Fruit fly (Drosophila melanogaster): ENCODE results near the gene CG8478.

Gene CG8478

dm6 chr3R:9747272-9747874 lies 16.1 kb upstream of the CG8478 start, which contains the start of gene CG12948 (continued):
- TF ChIP-seq CG32767 (GFP tag; IDR thresholded peaks at IDR 0.05) (no peak), slbo (GFP tag; IDR thresholded peaks at IDR 0.05) (peak; percentile 67), CG31224 (GFP tag; IDR thresholded peaks at IDR 0.05) (no peak), CG10274 (GFP tag; optimal IDR thresholded peaks at IDR 0.05) (no peak), tio (GFP tag; optimal IDR thresholded peaks at IDR 0.05) (no peak), CG11723 (GFP tag; optimal IDR thresholded peaks at IDR 0.05) (no peak), fd96Cb (tag; optimal IDR thresholded peaks at IDR 0.05) (peak; percentile 3), CG7357 (GFP tag; IDR thresholded peaks at IDR 0.05) (no peak), Hr3 (GFP tag; optimal IDR thresholded peaks at IDR 0.05) (peak; percentile 22), CG12104 (GFP tag; optimal IDR thresholded peaks at IDR 0.05) (peak; percentile 4), sim (GFP tag; IDR thresholded peaks at IDR 0.05) (no peak), CG34224 (GFP tag; IDR thresholded peaks at IDR 0.05; ENCODE audit: partially characterized antibody) (peak; percentile 96), seq (GFP tag; IDR thresholded peaks at IDR 0.05) (no peak), cwo (GFP tag; optimal IDR thresholded peaks at IDR 0.05) (no peak), ac (GFP tag; optimal IDR thresholded peaks at IDR 0.05) (no peak), HHEX (GFP tag; optimal IDR thresholded peaks at IDR 0.05) (no peak), Taf1 (GFP tag; IDR thresholded peaks at IDR 0.05) (0 out of 2 replicates have a peak, but pooled peaks have one; percentile 15), CG10565 (GFP tag; optimal IDR thresholded peaks at IDR 0.05) (no peak), dysf (GFP tag; IDR thresholded peaks at IDR 0.05) (peak; percentile 67; the same call in 2 of the 3 replicates), CG9609 (GFP tag; optimal IDR thresholded peaks at IDR 0.05) (peak; percentile 18), HLH4C (GFP tag; IDR thresholded peaks at IDR 0.05; ENCODE audit: partially characterized antibody) (peak; percentile 79), Dek (tag; optimal IDR thresholded peaks at IDR 0.05) (no peak), CG6175 (GFP tag; IDR thresholded peaks at IDR 0.05) (no peak), CG34422 (GFP tag; IDR thresholded peaks at IDR 0.05) (0 out of 3 replicates have a peak, but pooled peaks have one; percentile 40), BEAF-32 (GFP tag; optimal IDR thresholded peaks at IDR 0.05) (peak; percentile 89), ap (GFP tag; IDR thresholded peaks at IDR 0.05) (no peak), croc (GFP tag; conservative IDR thresholded peaks at IDR 0.05) (no peak), ssp (GFP tag; IDR thresholded peaks at IDR 0.05) (no peak), caup (GFP tag; optimal IDR thresholded peaks at IDR 0.05; ENCODE audit: severe bottlenecking) (no peak), p53 (GFP tag; optimal IDR thresholded peaks at IDR 0.05) (no peak), maf-S (GFP tag; optimal IDR thresholded peaks at IDR 0.05) (peak; percentile 56), tx (GFP tag; optimal IDR thresholded peaks at IDR 0.05) (peak; percentile 41), CG10462 (GFP tag; optimal IDR thresholded peaks at IDR 0.05) (no peak), ara (GFP tag; IDR thresholded peaks at IDR 0.05) (no peak), pnt (GFP tag; optimal IDR thresholded peaks at IDR 0.05) (peak; percentile 25), sug (tag; optimal IDR thresholded peaks at IDR 0.05) (peak; percentile 68), CG17802 (tag; optimal IDR thresholded peaks at IDR 0.05) (no peak), D19B (GFP tag; optimal IDR thresholded peaks at IDR 0.05) (no peak), hkb (optimal IDR thresholded peaks at IDR 0.05) (no peak), hkb (GFP tag; IDR thresholded peaks at IDR 0.05) (no peak), insv (GFP tag; optimal IDR thresholded peaks at IDR 0.05) (peak in 1 of 2 experiments; percentile 32), Mrtf (GFP tag; IDR thresholded peaks at IDR 0.05) (no peak), CG12769 (tag; optimal IDR thresholded peaks at IDR 0.05) (peak; percentile 56), fd102C (GFP tag; optimal IDR thresholded peaks at IDR 0.05) (no peak), CG2129 (GFP tag; IDR thresholded peaks at IDR 0.05; ENCODE audit: partially characterized antibody) (peak; percentile 92), NC2α (GFP tag; optimal IDR thresholded peaks at IDR 0.05) (no peak), Atf-2 (GFP tag; optimal IDR thresholded peaks at IDR 0.05) (peak; percentile 22), CG10543 (GFP tag; optimal IDR thresholded peaks at IDR 0.05) (peak; percentile 62), HmgD (GFP tag; optimal IDR thresholded peaks at IDR 0.05) (peak; percentile 21), CG14965 (GFP tag; optimal IDR thresholded peaks at IDR 0.05; ENCODE audit: borderline replicate concordance) (no peak)

Data from whole organism, embryonic.